Fruit fly (Drosophila melanogaster): ENCODE measurements around the gene CG10555.

CG10555 gene

dm6 chrX:8398177-8399018, at the start of gene CG10555 (continued):
- TF ChIP-seq CG10431 (GFP tag; optimal IDR thresholded peaks at IDR 0.05) (peak; percentile 27), br (optimal IDR thresholded peaks at IDR 0.05) (no peak), CG17568 (GFP tag; optimal IDR thresholded peaks at IDR 0.05) (no peak), hth (optimal IDR thresholded peaks at IDR 0.05) (no peak), nom (GFP tag; optimal IDR thresholded peaks at IDR 0.05) (no peak), ERR (GFP tag; optimal IDR thresholded peaks at IDR 0.05) (no peak), Usf (GFP tag; optimal IDR thresholded peaks at IDR 0.05) (peak; percentile 63), gem (tag; optimal IDR thresholded peaks at IDR 0.05) (peak; percentile 96), CG7745 (tag; optimal IDR thresholded peaks at IDR 0.05) (no peak), twi (tag; optimal IDR thresholded peaks at IDR 0.05) (peak; percentile 72), shn (GFP tag; optimal IDR thresholded peaks at IDR 0.05) (peak; percentile 95), cato (GFP tag; optimal IDR thresholded peaks at IDR 0.05; ENCODE audit: borderline replicate concordance) (peak; percentile 79), pfk (GFP tag; optimal IDR thresholded peaks at IDR 0.05) (no peak), CG7271 (tag; optimal IDR thresholded peaks at IDR 0.05) (peak; percentile 35), CG9609 (GFP tag; optimal IDR thresholded peaks at IDR 0.05) (peak; percentile 89), Hand (GFP tag; optimal IDR thresholded peaks at IDR 0.05) (peak; percentile 52), crol (GFP tag; IDR thresholded peaks at IDR 0.05) (no peak), chm (GFP tag; IDR thresholded peaks at IDR 0.05) (peak; percentile 85), CG12236 (GFP tag; optimal IDR thresholded peaks at IDR 0.05) (peak; percentile 70), Dp (GFP tag; optimal IDR thresholded peaks at IDR 0.05) (peak; percentile 11), Abd-B (GFP tag; optimal IDR thresholded peaks at IDR 0.05) (peak; percentile 79), cg (GFP tag; optimal IDR thresholded peaks at IDR 0.05) (no peak), Hmr (GFP tag; optimal IDR thresholded peaks at IDR 0.05) (peak; percentile 85), Bdp1 (GFP tag; optimal IDR thresholded peaks at IDR 0.05) (peak; percentile 84), Hsf (GFP tag; optimal IDR thresholded peaks at IDR 0.05) (peak; percentile 95), CG2202 (tag; optimal IDR thresholded peaks at IDR 0.05) (peak; percentile 32), CG12942 (GFP tag; optimal IDR thresholded peaks at IDR 0.05) (peak; percentile 80), CG8388 (GFP tag; optimal IDR thresholded peaks at IDR 0.05) (peak; percentile 67), CG7963 (GFP tag; IDR thresholded peaks at IDR 0.05; ENCODE audit: partially characterized antibody) (peak; percentile 69), crc (GFP tag; optimal IDR thresholded peaks at IDR 0.05) (no peak), emc (GFP tag; optimal IDR thresholded peaks at IDR 0.05) (peak; percentile 63), B-H1 (GFP tag; IDR thresholded peaks at IDR 0.05) (peak; percentile 65), Ada2b (GFP tag; IDR thresholded peaks at IDR 0.05) (peak; percentile 82), CG10462 (GFP tag; optimal IDR thresholded peaks at IDR 0.05) (peak; percentile 74), Atf-2 (GFP tag; optimal IDR thresholded peaks at IDR 0.05) (peak; percentile 84), MBD-R2 (GFP tag; IDR thresholded peaks at IDR 0.05) (peak; percentile 29; the same call in 1 of the 2 replicates), cas (GFP tag; IDR thresholded peaks at IDR 0.05) (peak; percentile 70), hbn (GFP tag; IDR thresholded peaks at IDR 0.05; ENCODE audit: partially characterized antibody) (peak; percentile 28; the same call in 1 of the 2 replicates), CG18011 (GFP tag; optimal IDR thresholded peaks at IDR 0.05) (peak; percentile 67), oc (tag; optimal IDR thresholded peaks at IDR 0.05) (no peak), az2 (GFP tag; optimal IDR thresholded peaks at IDR 0.05) (peak; percentile 75), dmrt11E (tag; optimal IDR thresholded peaks at IDR 0.05) (peak; percentile 97), Dek (tag; optimal IDR thresholded peaks at IDR 0.05) (peak; percentile 49), CG2875 (GFP tag; optimal IDR thresholded peaks at IDR 0.05) (peak; percentile 28), CG34422 (GFP tag; IDR thresholded peaks at IDR 0.05) (peak; percentile 82), ro (GFP tag; IDR thresholded peaks at IDR 0.05) (peak; percentile 51), NfI (GFP tag; optimal IDR thresholded peaks at IDR 0.05) (peak; percentile 83), pros (GFP tag; optimal IDR thresholded peaks at IDR 0.05) (no peak), CG33557 (GFP tag; optimal IDR thresholded peaks at IDR 0.05) (peak; percentile 66)
